Fruit fly (Drosophila melanogaster): Measurements from ENCODE around the gene CG43127.

The CG43127 gene

DNA sequence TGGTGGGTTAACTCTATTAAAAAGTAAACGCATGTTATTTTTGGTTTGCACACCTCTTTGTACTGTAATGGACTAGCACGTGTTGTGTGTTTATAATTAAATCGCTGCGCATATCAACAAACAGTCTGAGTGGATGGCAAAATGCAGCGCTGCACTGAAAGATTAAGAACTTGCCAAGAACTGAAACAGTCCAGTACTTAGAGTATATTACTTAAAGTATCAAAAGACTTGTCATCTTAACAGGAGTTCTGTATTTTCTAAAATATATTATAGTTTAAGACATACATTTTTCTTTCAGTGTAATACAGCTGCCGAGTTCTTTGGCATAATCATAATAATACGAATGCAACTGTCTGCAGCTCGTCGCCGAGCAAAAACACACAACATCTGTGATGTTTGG lies 23.0 kb upstream of the CG43127 start (continued):
- TF ChIP-seq Eip93F (GFP tag; optimal IDR thresholded peaks at IDR 0.05) (no peak), Blimp-1 (GFP tag; optimal IDR thresholded peaks at IDR 0.05) (no peak), Ets96B (tag; optimal IDR thresholded peaks at IDR 0.05) (no peak), Sox15 (GFP tag; optimal IDR thresholded peaks at IDR 0.05) (no peak), CG15336 (GFP tag; IDR thresholded peaks at IDR 0.05) (peak; percentile 69), cyc (GFP tag; optimal IDR thresholded peaks at IDR 0.05) (no peak), CG6808 (GFP tag; optimal IDR thresholded peaks at IDR 0.05) (no peak), lz (GFP tag; optimal IDR thresholded peaks at IDR 0.05) (peak; percentile 2), CG34406 (GFP tag; optimal IDR thresholded peaks at IDR 0.05) (no peak), Ets21C (GFP tag; optimal IDR thresholded peaks at IDR 0.05) (no peak), Lpt (GFP tag; optimal IDR thresholded peaks at IDR 0.05) (no peak), vri (GFP tag; optimal IDR thresholded peaks at IDR 0.05) (no peak), achi (GFP tag; optimal IDR thresholded peaks at IDR 0.05) (peak; percentile 45), CG9139 (GFP tag; optimal IDR thresholded peaks at IDR 0.05) (no peak), Smox (GFP tag; optimal IDR thresholded peaks at IDR 0.05) (no peak), topi (GFP tag; optimal IDR thresholded peaks at IDR 0.05) (peak; percentile 32)

DNA sequence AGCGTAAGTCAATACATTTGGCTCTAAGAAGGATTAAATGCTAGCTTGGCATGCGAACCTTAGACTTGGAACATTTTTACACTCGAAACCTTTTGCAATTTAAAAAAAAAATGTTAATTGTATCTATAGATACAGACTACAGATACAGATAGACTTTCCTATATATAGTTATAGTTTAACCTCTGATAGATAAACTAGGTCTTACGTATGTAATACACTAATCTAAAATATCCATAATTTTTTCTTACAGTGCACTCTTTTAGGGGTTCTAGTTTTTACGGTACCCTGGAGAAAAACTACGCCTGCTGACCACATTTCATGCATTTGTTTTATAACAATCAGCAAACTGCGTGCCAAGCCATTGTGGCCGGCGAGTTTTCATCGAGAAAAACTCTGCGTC lies 21.8 kb upstream of the CG43127 start:
- TF ChIP-seq CG10631 (GFP tag; optimal IDR thresholded peaks at IDR 0.05) (no peak), CG11762 (GFP tag; optimal IDR thresholded peaks at IDR 0.05; ENCODE audit: insufficient read depth) (no peak), eg (GFP tag; IDR thresholded peaks at IDR 0.05) (0 out of 3 replicates have a peak, but pooled peaks have one; percentile 14), CG34406 (GFP tag; optimal IDR thresholded peaks at IDR 0.05) (no peak), Ets21C (GFP tag; optimal IDR thresholded peaks at IDR 0.05) (no peak), esn (GFP tag; optimal IDR thresholded peaks at IDR 0.05) (no peak), spab (GFP tag; optimal IDR thresholded peaks at IDR 0.05) (no peak), lz (GFP tag; optimal IDR thresholded peaks at IDR 0.05) (no peak), vri (GFP tag; optimal IDR thresholded peaks at IDR 0.05) (no peak), Met (GFP tag; optimal IDR thresholded peaks at IDR 0.05) (no peak), topi (GFP tag; optimal IDR thresholded peaks at IDR 0.05) (no peak), pdm3 (GFP tag; optimal IDR thresholded peaks at IDR 0.05) (no peak), CG32006 (GFP tag; optimal IDR thresholded peaks at IDR 0.05) (peak; percentile 14), Eip93F (GFP tag; optimal IDR thresholded peaks at IDR 0.05) (no peak), CG15336 (GFP tag; IDR thresholded peaks at IDR 0.05) (peak; percentile 54), Eip78C (GFP tag) (peak; percentile 27), Smox (GFP tag; optimal IDR thresholded peaks at IDR 0.05) (no peak), CG8119 (GFP tag; IDR thresholded peaks at IDR 0.05) (peak; percentile 58; the same call in 2 of the 3 replicates), dac (GFP tag; optimal IDR thresholded peaks at IDR 0.05) (no peak)

DNA sequence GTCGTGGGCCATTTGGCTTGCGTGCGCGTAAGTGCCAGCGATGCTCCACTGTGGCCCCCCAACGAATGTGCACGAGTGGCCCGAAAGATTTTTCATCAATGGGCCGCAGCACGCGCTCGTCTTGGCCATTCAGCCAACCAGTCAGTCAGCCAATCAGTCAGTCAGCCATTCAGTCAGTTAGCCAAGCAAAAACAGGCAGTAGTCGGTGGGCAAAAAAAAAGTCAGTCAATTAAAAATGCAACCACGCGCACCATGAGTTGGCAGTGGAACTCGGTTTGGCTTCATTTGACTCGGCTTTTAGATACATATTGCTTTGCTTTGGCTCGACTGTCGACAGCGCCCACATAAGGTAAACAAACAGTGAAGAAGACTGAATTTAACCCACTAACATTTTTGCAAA lies 20.6 kb upstream of the CG43127 start:
- no peak for TF ChIP-seq CG1621 (tag; optimal IDR thresholded peaks at IDR 0.05)
- TF ChIP-seq CG7368 (GFP tag; optimal IDR thresholded peaks at IDR 0.05): no peak
- TF ChIP-seq net (GFP tag; optimal IDR thresholded peaks at IDR 0.05): no peak
- TF ChIP-seq Ets96B (tag; optimal IDR thresholded peaks at IDR 0.05): no peak
- TF ChIP-seq Eip78C (GFP tag): peak; percentile 21
- TF ChIP-seq eg (GFP tag; IDR thresholded peaks at IDR 0.05): 0 out of 3 replicates have a peak, but pooled peaks have one; percentile 27
- TF ChIP-seq Blimp-1 (GFP tag; optimal IDR thresholded peaks at IDR 0.05): no peak
- no peak for TF ChIP-seq CG4318 (GFP tag; optimal IDR thresholded peaks at IDR 0.05)
- no peak for TF ChIP-seq CG8319 (GFP tag; optimal IDR thresholded peaks at IDR 0.05)
- peak in 1 of 2 experiments; percentile 80 for TF ChIP-seq ss (GFP tag; optimal IDR thresholded peaks at IDR 0.05)
- no peak for TF ChIP-seq pdm3 (GFP tag; optimal IDR thresholded peaks at IDR 0.05)

DNA sequence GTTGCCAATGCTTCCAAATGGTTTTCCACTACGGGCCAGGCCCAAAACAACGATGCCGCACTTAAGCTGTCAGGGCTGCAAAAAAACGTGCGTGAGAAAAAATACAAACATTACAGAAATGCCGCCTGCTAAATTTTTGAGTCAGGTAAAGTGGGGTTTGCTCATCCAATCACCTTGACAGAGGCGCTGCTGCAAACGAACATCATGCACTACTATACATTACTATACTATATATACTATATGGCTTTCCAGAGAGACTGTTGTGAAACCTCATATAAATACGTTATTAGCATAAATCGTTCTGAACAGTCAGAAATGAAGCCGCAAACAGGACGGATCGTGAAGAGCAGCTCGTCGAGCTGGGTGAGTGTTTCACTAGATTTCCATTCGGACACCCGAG lies 17.8 kb upstream of the CG43127 start, which contains the start of gene CG14153:
CG14153 (plus strand) TSS at position 301 of the 400 bp plus-strand sequence.
- no peak for TF ChIP-seq Sox14 (GFP tag; optimal IDR thresholded peaks at IDR 0.05)
- no peak for TF ChIP-seq CG3032 (tag; optimal IDR thresholded peaks at IDR 0.05)
- TF ChIP-seq CG6276 (GFP tag; optimal IDR thresholded peaks at IDR 0.05): no peak
- TF ChIP-seq Ets21C (GFP tag; optimal IDR thresholded peaks at IDR 0.05): no peak
- no peak for TF ChIP-seq salr (GFP tag; optimal IDR thresholded peaks at IDR 0.05)

All from whole organism, prepupa.